Worm (Caenorhabditis elegans): Measurements from ENCODE around the gene npr-39.
A peak's percentile ranks its signal among the peaks of the same experiment; 100 is the strongest.

DNA sequence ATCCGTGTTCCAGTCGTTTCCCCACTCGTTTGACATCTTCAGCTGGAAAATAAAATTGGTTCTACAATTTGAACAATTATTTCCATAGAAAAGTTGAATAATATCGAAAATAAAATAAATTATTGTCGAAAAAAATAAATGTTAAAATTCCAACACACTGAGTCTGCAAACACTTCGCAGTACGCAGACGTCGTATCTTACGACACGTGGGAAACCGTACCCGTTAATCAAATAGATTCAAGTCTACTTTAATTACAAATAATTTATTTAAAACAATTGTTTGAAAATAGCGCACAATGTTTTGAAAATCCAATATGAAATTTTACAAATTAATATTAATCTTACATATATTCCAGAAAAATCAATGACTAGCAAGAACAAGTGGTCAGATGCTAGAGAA is 12.0 kb upstream of the npr-39 start, which contains the start of gene yif-1:
- TF ChIP-seq cebp-2 (GFP tag; IDR thresholded peaks at IDR 0.05) (no peak), nfya-1 (tag; optimal IDR thresholded peaks at IDR 0.05; ENCODE audit: borderline replicate concordance, insufficient read depth) (no peak), attf-3 (GFP tag; conservative IDR thresholded peaks at IDR 0.05) (no peak), ceh-91 (GFP tag; IDR thresholded peaks at IDR 0.05) (no peak), xnd-1 (tag; optimal IDR thresholded peaks at IDR 0.05) (peak; percentile 48), F22D6.2 (tag; optimal IDR thresholded peaks at IDR 0.05) (no peak), pha-4 (tag; optimal IDR thresholded peaks at IDR 0.05) (no peak)

All from whole organism, young adult.